Fruit fly (Drosophila melanogaster): Measurements from ENCODE around the gene CG32647.

Gene CG32647

dm6 chrX:12741914-12742650 is 42.7 kb downstream of the CG32647 start, which contains the start of gene Smr:
Gene Smr, minus strand, starts transcription at chrX:12742618.
- TF ChIP-seq Rel (GFP tag; optimal IDR thresholded peaks at IDR 0.05): no peak
- peak; percentile 42 for TF ChIP-seq Rel (tag; optimal IDR thresholded peaks at IDR 0.05)
- TF ChIP-seq CG32264 (GFP tag; optimal IDR thresholded peaks at IDR 0.05): no peak
- peak in 1 of 2 experiments; percentile 1 for TF ChIP-seq foxo (GFP tag; optimal IDR thresholded peaks at IDR 0.05)
- TF ChIP-seq CrebA (GFP tag; optimal IDR thresholded peaks at IDR 0.05; ENCODE audit: borderline replicate concordance): no peak
- TF ChIP-seq psq (GFP tag; optimal IDR thresholded peaks at IDR 0.05): peak; percentile 43
- peak; percentile 19 for TF ChIP-seq Dif (GFP tag; optimal IDR thresholded peaks at IDR 0.05; ENCODE audit: partially characterized antibody)
- TF ChIP-seq Dfd (GFP tag; optimal IDR thresholded peaks at IDR 0.05): peak; percentile 53
- TF ChIP-seq usp (GFP tag; optimal IDR thresholded peaks at IDR 0.05): no peak
- TF ChIP-seq OdsH (GFP tag; optimal IDR thresholded peaks at IDR 0.05): no peak
- TF ChIP-seq jim (GFP tag; optimal IDR thresholded peaks at IDR 0.05): no peak
- no peak for TF ChIP-seq Myc (optimal IDR thresholded peaks at IDR 0.05)
- no peak for TF ChIP-seq Hnf4 (GFP tag; optimal IDR thresholded peaks at IDR 0.05)
- peak; percentile 33 for TF ChIP-seq Vsx2 (GFP tag; optimal IDR thresholded peaks at IDR 0.05; ENCODE audit: partially characterized antibody)
- TF ChIP-seq Sp1 (GFP tag; optimal IDR thresholded peaks at IDR 0.05): peak; percentile 9

DNA sequence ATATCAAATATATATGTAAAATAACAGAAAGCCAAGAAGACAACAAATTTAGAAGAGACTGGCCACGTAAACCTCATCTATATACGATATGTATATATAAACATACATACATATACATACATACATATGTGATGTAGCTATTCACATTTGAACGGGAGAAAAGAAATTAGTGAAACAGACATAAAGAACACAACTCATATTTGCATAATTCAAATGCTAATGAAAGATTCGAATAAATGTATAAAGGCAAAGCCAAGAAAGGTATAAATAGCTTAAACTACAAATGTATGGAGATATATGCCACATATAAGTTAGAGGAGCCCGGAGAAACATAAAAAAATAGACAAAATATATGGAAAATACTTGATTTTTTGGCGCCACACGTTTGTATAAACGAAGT is 44.3 kb downstream of the CG32647 start:
- no peak for TF ChIP-seq Rel (GFP tag; optimal IDR thresholded peaks at IDR 0.05)
- TF ChIP-seq Rel (tag; optimal IDR thresholded peaks at IDR 0.05): no peak
- no peak for TF ChIP-seq N (GFP tag; optimal IDR thresholded peaks at IDR 0.05)
- no peak for TF ChIP-seq Jra (GFP tag; optimal IDR thresholded peaks at IDR 0.05)
- TF ChIP-seq Myc (optimal IDR thresholded peaks at IDR 0.05): no peak
- no peak for TF ChIP-seq Mio (GFP tag; optimal IDR thresholded peaks at IDR 0.05)
- TF ChIP-seq Sp1 (GFP tag; optimal IDR thresholded peaks at IDR 0.05): no peak
- no peak for TF ChIP-seq dl (GFP tag; optimal IDR thresholded peaks at IDR 0.05; ENCODE audit: insufficient read depth in 1 of 2, partially characterized antibody in 2 of 2)
- no peak for TF ChIP-seq brk (GFP tag; optimal IDR thresholded peaks at IDR 0.05)
- TF ChIP-seq Abd-B (GFP tag; optimal IDR thresholded peaks at IDR 0.05): no peak
- no peak for TF ChIP-seq rgr (GFP tag; optimal IDR thresholded peaks at IDR 0.05)
- no peak for TF ChIP-seq br (GFP tag; optimal IDR thresholded peaks at IDR 0.05)
- no peak for TF ChIP-seq lola (GFP tag; optimal IDR thresholded peaks at IDR 0.05)

DNA sequence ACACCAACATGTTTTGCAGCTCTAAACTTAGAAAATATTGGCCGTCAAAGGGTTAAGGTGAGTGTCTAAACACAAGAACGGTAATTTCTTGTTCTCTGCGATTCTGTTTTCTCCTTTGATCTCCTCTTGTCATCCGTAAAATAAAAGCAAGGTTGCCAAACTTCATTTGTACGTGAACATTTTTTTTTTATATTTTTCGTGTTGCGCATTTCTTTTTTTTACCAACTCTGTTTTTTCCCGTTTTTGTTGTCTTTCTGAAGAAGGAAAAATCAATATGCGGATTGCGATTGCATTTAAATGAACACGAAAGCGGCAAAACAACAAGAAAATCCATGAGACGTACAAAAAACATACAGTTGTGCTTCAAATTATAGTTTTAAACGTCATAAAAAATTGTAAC is 45.0 kb downstream of the CG32647 start:
- TF ChIP-seq GATAd (GFP tag; optimal IDR thresholded peaks at IDR 0.05) (no peak), Sp1 (GFP tag; optimal IDR thresholded peaks at IDR 0.05) (peak; percentile 7), CG9705 (GFP tag; optimal IDR thresholded peaks at IDR 0.05) (no peak), pan (optimal IDR thresholded peaks at IDR 0.05) (no peak), sv (GFP tag; optimal IDR thresholded peaks at IDR 0.05) (no peak), brk (GFP tag; optimal IDR thresholded peaks at IDR 0.05) (no peak), Rel (GFP tag; optimal IDR thresholded peaks at IDR 0.05) (no peak), Rel (tag; optimal IDR thresholded peaks at IDR 0.05) (peak; percentile 62), ey (GFP tag; optimal IDR thresholded peaks at IDR 0.05) (no peak)

- TF ChIP-seq tai (GFP tag; optimal IDR thresholded peaks at IDR 0.05) (no peak), usp (GFP tag; optimal IDR thresholded peaks at IDR 0.05) (no peak), Rel (GFP tag; optimal IDR thresholded peaks at IDR 0.05) (no peak), Rel (tag; optimal IDR thresholded peaks at IDR 0.05) (peak; percentile 47), foxo (GFP tag; optimal IDR thresholded peaks at IDR 0.05) (no peak), rgr (GFP tag; optimal IDR thresholded peaks at IDR 0.05) (no peak), Dif (GFP tag; optimal IDR thresholded peaks at IDR 0.05; ENCODE audit: partially characterized antibody) (peak; percentile 33), Hnf4 (GFP tag; optimal IDR thresholded peaks at IDR 0.05) (peak; percentile 18), jim (GFP tag; optimal IDR thresholded peaks at IDR 0.05) (no peak), psq (GFP tag; optimal IDR thresholded peaks at IDR 0.05) (peak; percentile 96), woc (GFP tag; optimal IDR thresholded peaks at IDR 0.05) (no peak), dmrt93B (GFP tag; optimal IDR thresholded peaks at IDR 0.05) (no peak), fru (GFP tag; optimal IDR thresholded peaks at IDR 0.05) (peak; percentile 52), Abd-B (GFP tag; optimal IDR thresholded peaks at IDR 0.05) (no peak), HLH106 (tag; optimal IDR thresholded peaks at IDR 0.05) (no peak)
Observed at dm6 chrX:12739047-12739446, 45.7 kb downstream of the CG32647 start.
